Worm (Caenorhabditis elegans) whole organism, L3 larva: ENCODE measurements around the gene mam-5.

Experiments used
- daf-12 ChIP-seq: fragments of 150-350 bp; optimal IDR thresholded peaks from 2 replicates; lab custom pipeline; 2014; ENCODE audit warnings: missing biosample characterization, missing genetic modification reagents, missing genetic modification characterization
- elt-3 ChIP-seq, 3 experiments: fragments of 150-350 bp in 1 of 3; sonication (generic microtip) in 2 of 3; optimal IDR thresholded peaks; 2 replicates in 2 of 3; 4 replicates in 1 of 3; lab custom pipeline; 2014 to 2017; ENCODE audit warnings: missing biosample characterization in 3 of 3, missing genetic modification characterization in 3 of 3
- mdl-1 ChIP-seq: fragments of 150-350 bp; optimal IDR thresholded peaks from 2 replicates; lab custom pipeline; 2014; ENCODE audit warnings: missing biosample characterization, missing genetic modification characterization
- nhr-237 ChIP-seq: fragments of 150-350 bp; optimal IDR thresholded peaks from 2 replicates; lab custom pipeline; 2014; ENCODE audit warnings: missing biosample characterization, missing genetic modification characterization
- nhr-28 ChIP-seq: fragments of 150-350 bp; optimal IDR thresholded peaks from 2 replicates; lab custom pipeline; 2014; ENCODE audit warnings: missing biosample characterization, missing genetic modification characterization
- nhr-76 ChIP-seq: fragments of 150-350 bp; sonication (generic microtip); optimal IDR thresholded peaks from 5 replicates; lab custom pipeline; 2014; ENCODE audit warnings: missing biosample characterization, missing genetic modification characterization
- pqm-1 ChIP-seq: fragments of 150-350 bp; optimal IDR thresholded peaks from 2 replicates; lab custom pipeline; 2017; ENCODE audit warnings: missing biosample characterization, missing genetic modification characterization, inconsistent platforms
- skn-1 ChIP-seq: fragments of 150-350 bp; optimal IDR thresholded peaks from 2 replicates; lab custom pipeline; 2014; ENCODE audit warnings: missing biosample characterization, missing genetic modification characterization

- no peak for TF ChIP-seq nhr-237 (tag; lab: Kevin White, UChicago)
- TF ChIP-seq daf-12 (tag; lab: Kevin White, UChicago) = no peak
- TF ChIP-seq skn-1 = no peak
- no peak for TF ChIP-seq nhr-28 (tag; lab: Kevin White, UChicago)
- no peak for TF ChIP-seq nhr-76
- TF ChIP-seq elt-3 (tag; optimal IDR thresholded peaks at IDR 0.05; lab: Kevin White, UChicago) = no peak
- no peak for TF ChIP-seq pqm-1 (tag; lab: Kevin White, UChicago)
- TF ChIP-seq mdl-1 = no peak
These were observed 21.8 kb downstream of the mam-5 start for ce11 chrV:9974264-9974663.
